Worm (Caenorhabditis elegans) whole organism, young adult: ENCODE results near the gene fbxb-53.

Source experiments
- B0336.3 ChIP-seq: fragments of 200-800 bp; sonication (Bioruptor generic); IDR thresholded peaks from 2 replicates; pipeline ENCODE4 v1.3.6; 2022; ENCODE audit warnings: missing genetic modification characterization, missing compliant biosample characterization
- attf-5 ChIP-seq: fragments of 200-800 bp; sonication (Bioruptor generic); optimal IDR thresholded peaks from 2 replicates; lab custom pipeline; 2018; ENCODE audit warnings: mild to moderate bottlenecking, missing genetic modification characterization, missing compliant biosample characterization
- ceh-27 ChIP-seq: fragments of 200-800 bp; sonication (Bioruptor generic); optimal IDR thresholded peaks from 2 replicates; lab custom pipeline; 2018; ENCODE audit warnings: mild to moderate bottlenecking, missing genetic modification characterization, moderate library complexity, missing compliant biosample characterization
- ceh-58 ChIP-seq: fragments of 200-800 bp; sonication (Bioruptor generic); IDR thresholded peaks from 2 replicates; pipeline ENCODE4 v1.3.6; 2022; ENCODE audit warnings: missing genetic modification characterization, missing compliant biosample characterization
- efl-1 ChIP-seq: fragments of 150-350 bp; optimal IDR thresholded peaks from 2 replicates; lab custom pipeline; 2014; ENCODE audit warnings: missing biosample characterization, missing genetic modification reagents, missing genetic modification characterization
- lin-26 ChIP-seq: fragments of 200-800 bp; sonication (Bioruptor generic); IDR thresholded peaks from 2 replicates; pipeline ENCODE4 v1.3.6; 2022; ENCODE audit warnings: missing genetic modification reagents, missing genetic modification characterization, missing compliant biosample characterization
- lsl-1 ChIP-seq: fragments of 200-800 bp; sonication (Bioruptor generic); optimal IDR thresholded peaks from 2 replicates; lab custom pipeline; 2018; ENCODE audit warnings: mild to moderate bottlenecking, missing genetic modification characterization, moderate library complexity, missing compliant biosample characterization
- madf-3 ChIP-seq: fragments of 200-800 bp; sonication (Bioruptor generic); IDR thresholded peaks from 2 replicates; pipeline ENCODE4 v1.3.6; 2022; ENCODE audit warnings: missing genetic modification reagents, missing genetic modification characterization, missing compliant biosample characterization
- mcd-1 ChIP-seq: fragments of 200-800 bp; sonication (Bioruptor generic); IDR thresholded peaks from 2 replicates; pipeline ENCODE4 v1.3.6; 2022; ENCODE audit warnings: missing genetic modification reagents, missing genetic modification characterization, missing compliant biosample characterization
- nhr-120 ChIP-seq: fragments of 200-800 bp; sonication (Bioruptor generic); IDR thresholded peaks from 2 replicates; pipeline ENCODE4 v1.3.6; 2022; ENCODE audit warnings: missing genetic modification characterization, missing compliant biosample characterization
- snpc-4 ChIP-seq, 5 experiments: fragments of 150-350 bp in 1 of 5; sonication (generic microtip) in 4 of 5; optimal IDR thresholded peaks; 2 replicates each; lab custom pipeline; 2014 to 2018; ENCODE audit warnings: missing genetic modification characterization in 5 of 5, missing biosample characterization in 3 of 5, antibody characterized with exemption in 2 of 5, mild to moderate bottlenecking in 2 of 5, missing compliant biosample characterization in 2 of 5, missing genotype in 2 of 5, moderate library complexity in 2 of 5, missing genetic modification reagents in 1 of 5
- unc-62 ChIP-seq: fragments of 150-350 bp; optimal IDR thresholded peaks from 2 replicates; lab custom pipeline; 2014; ENCODE audit warnings: missing biosample characterization, missing genetic modification reagents, missing genetic modification characterization
- ztf-3 ChIP-seq: fragments of 200-800 bp; sonication (Bioruptor generic); optimal IDR thresholded peaks from 2 replicates; lab custom pipeline; 2018; ENCODE audit warnings: mild to moderate bottlenecking, missing genetic modification characterization, missing compliant biosample characterization

DNA sequence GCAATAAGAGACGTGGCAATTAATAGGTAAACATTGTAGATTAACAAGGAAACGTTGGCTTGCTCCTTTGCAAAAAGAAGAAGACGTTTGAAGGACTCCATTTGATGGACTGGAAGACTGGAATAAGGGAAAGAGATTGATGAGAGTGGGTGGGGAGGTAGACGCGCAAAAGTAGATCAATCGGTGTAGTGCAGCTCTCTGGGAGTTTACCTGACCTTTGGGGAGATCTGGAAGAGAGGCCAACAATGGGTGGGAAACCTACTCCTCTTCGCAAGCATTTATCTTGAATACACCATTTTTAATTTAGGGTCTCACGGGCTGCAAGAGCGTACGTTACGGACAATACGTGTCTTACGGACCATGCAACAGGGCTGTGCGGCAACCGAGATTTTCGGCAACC, 49.7 kb downstream of the fbxb-53 start, which contains the start of gene C08F1.12:
- TF ChIP-seq B0336.3 (GFP tag; lab: Robert Waterston, UW) (no peak), unc-62 (no peak), ztf-3 (no peak), madf-3 (no peak), snpc-4 (GFP tag; optimal IDR thresholded peaks at IDR 0.05; lab: Kevin White, UChicago) (no peak), snpc-4 (tag; optimal IDR thresholded peaks at IDR 0.05; lab: Kevin White, UChicago) (no peak), attf-5 (no peak), lsl-1 (GFP tag; lab: Kevin White, UChicago) (no peak), efl-1 (no peak), nhr-120 (GFP tag; lab: Robert Waterston, UW) (no peak), lin-26 (GFP tag; lab: Robert Waterston, UW) (no peak), ceh-58 (GFP tag; lab: Robert Waterston, UW) (no peak), mcd-1 (GFP tag; lab: Robert Waterston, UW) (no peak), ceh-27 (no peak)
